Worm (Caenorhabditis elegans): ENCODE data around the gene sre-50.

The sre-50 gene

DNA sequence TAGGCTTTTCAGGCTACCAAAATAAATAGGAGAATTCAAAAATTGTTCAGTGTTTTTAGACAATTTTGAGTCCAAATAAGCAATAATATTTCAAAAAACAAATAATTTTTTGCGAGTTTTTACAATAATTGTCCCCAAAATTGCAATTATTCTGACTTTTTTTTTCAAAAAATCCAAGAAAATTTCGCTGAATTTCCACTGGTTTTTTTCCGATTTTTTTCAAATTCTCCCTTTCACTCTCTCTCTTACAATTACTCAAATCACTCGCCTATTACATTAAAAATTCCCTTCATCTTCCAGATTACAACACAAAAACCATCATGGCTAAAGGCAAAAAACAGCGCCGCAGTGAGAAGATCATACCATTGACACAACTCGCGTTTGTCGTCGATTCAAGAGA, 14.2 kb upstream of the sre-50 start, which contains the start of gene Y57A10A.31:
Gene Y57A10A.31 (plus strand): TSS at position 301 of the 400 bp plus-strand sequence.
- TF ChIP-seq nhr-237 (tag; optimal IDR thresholded peaks at IDR 0.05) = no peak
- TF ChIP-seq lsy-2 (tag; optimal IDR thresholded peaks at IDR 0.05) = no peak
- no peak for TF ChIP-seq cnd-1 (tag; optimal IDR thresholded peaks at IDR 0.05)
- no peak for TF ChIP-seq elt-1 (tag; optimal IDR thresholded peaks at IDR 0.05; ENCODE audit: borderline replicate concordance, insufficient read depth)
- TF ChIP-seq ces-1 (GFP tag; optimal IDR thresholded peaks at IDR 0.05) = no peak
- no peak for TF ChIP-seq unc-120 (tag; optimal IDR thresholded peaks at IDR 0.05; ENCODE audit: poor library complexity, severe bottlenecking)
- no peak for TF ChIP-seq mab-5 (tag; optimal IDR thresholded peaks at IDR 0.05)
- TF ChIP-seq ceh-83 (GFP tag; optimal IDR thresholded peaks at IDR 0.05) = no peak
- TF ChIP-seq lin-32 (GFP tag; optimal IDR thresholded peaks at IDR 0.05) = no peak
- no peak for TF ChIP-seq ztf-11 (tag; optimal IDR thresholded peaks at IDR 0.05)
- no peak for TF ChIP-seq mep-1 (tag; optimal IDR thresholded peaks at IDR 0.05)
- no peak for TF ChIP-seq ceh-39 (tag; optimal IDR thresholded peaks at IDR 0.05)
- no peak for TF ChIP-seq sptf-1 (tag; optimal IDR thresholded peaks at IDR 0.05)
- TF ChIP-seq nhr-76 (tag; optimal IDR thresholded peaks at IDR 0.05) = no peak
- no peak for TF ChIP-seq bed-3 (GFP tag; optimal IDR thresholded peaks at IDR 0.05)
- TF ChIP-seq sem-2 (GFP tag; optimal IDR thresholded peaks at IDR 0.05) = no peak
- no peak for TF ChIP-seq nhr-28 (tag; optimal IDR thresholded peaks at IDR 0.05)

DNA sequence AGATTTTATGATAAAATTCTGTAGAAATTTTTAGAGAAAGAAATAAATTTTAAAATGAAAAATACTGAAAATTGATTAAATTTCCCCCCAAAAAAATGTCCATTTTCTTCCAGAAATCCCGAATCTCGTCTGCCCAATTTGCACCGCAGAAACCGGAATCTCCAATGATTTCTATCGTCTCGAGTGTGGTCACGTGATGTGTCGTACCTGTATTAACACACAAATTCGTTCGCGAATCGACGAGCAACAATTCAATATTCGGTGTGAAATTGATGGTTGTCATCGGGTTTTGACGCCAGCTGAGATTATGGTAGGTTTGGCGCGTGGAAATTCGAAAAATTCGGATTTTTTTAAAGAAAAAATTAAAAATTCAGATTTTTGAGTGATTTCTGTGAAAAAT, 6.7 kb upstream of the sre-50 start:
- no peak for TF ChIP-seq mls-2 (tag; optimal IDR thresholded peaks at IDR 0.05)
- no peak for TF ChIP-seq unc-120 (tag; optimal IDR thresholded peaks at IDR 0.05; ENCODE audit: poor library complexity, severe bottlenecking)
- no peak for TF ChIP-seq ces-1 (GFP tag; optimal IDR thresholded peaks at IDR 0.05)
- TF ChIP-seq lin-32 (GFP tag; optimal IDR thresholded peaks at IDR 0.05) = no peak
- no peak for TF ChIP-seq nhr-12 (tag; optimal IDR thresholded peaks at IDR 0.05)
- no peak for TF ChIP-seq ceh-83 (GFP tag; optimal IDR thresholded peaks at IDR 0.05)
- TF ChIP-seq ceh-39 (tag; optimal IDR thresholded peaks at IDR 0.05) = no peak
- no peak for TF ChIP-seq mab-5 (tag; optimal IDR thresholded peaks at IDR 0.05)
- no peak for TF ChIP-seq tbx-8 (GFP tag; optimal IDR thresholded peaks at IDR 0.05)

DNA sequence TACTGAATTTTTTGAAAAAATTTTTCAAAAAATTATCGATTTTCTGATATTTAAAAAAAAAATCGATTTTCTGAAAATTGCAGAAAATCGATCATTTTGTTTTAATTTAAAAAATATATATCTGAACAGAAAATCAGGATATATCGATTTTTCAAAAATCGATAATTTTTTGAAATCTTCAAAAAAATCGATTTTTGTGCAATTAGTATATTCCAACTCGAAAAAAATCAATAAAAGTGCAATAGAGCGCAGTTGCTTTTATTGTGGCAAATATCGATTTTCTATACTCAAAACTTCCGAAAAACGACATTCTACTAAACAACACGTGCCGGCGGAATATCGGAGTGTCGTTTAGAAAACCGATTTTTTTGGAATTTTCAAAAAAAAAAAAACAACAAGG, 2.6 kb upstream of the sre-50 start:
- TF ChIP-seq drap-1 (GFP tag; optimal IDR thresholded peaks at IDR 0.05) = no peak
- TF ChIP-seq bed-3 (GFP tag; optimal IDR thresholded peaks at IDR 0.05) = no peak
- no peak for TF ChIP-seq lin-13 (tag; optimal IDR thresholded peaks at IDR 0.05)
- no peak for TF ChIP-seq lin-32 (GFP tag; optimal IDR thresholded peaks at IDR 0.05)
- TF ChIP-seq snpc-4 (tag; optimal IDR thresholded peaks at IDR 0.05) = no peak
- no peak for TF ChIP-seq sem-2 (GFP tag; optimal IDR thresholded peaks at IDR 0.05)
- no peak for TF ChIP-seq cnd-1 (tag; optimal IDR thresholded peaks at IDR 0.05)
- TF ChIP-seq elt-1 (tag; optimal IDR thresholded peaks at IDR 0.05; ENCODE audit: borderline replicate concordance, insufficient read depth) = no peak
- TF ChIP-seq lsy-2 (tag; optimal IDR thresholded peaks at IDR 0.05) = no peak
- TF ChIP-seq tbx-8 (GFP tag; optimal IDR thresholded peaks at IDR 0.05) = no peak
- no peak for TF ChIP-seq ces-1 (GFP tag; optimal IDR thresholded peaks at IDR 0.05)
- no peak for TF ChIP-seq mab-5 (tag; optimal IDR thresholded peaks at IDR 0.05)
- TF ChIP-seq unc-39 (tag; optimal IDR thresholded peaks at IDR 0.05) = no peak
- TF ChIP-seq blmp-1 (tag; optimal IDR thresholded peaks at IDR 0.05) = no peak
- no peak for TF ChIP-seq flh-1 (GFP tag; optimal IDR thresholded peaks at IDR 0.05)
- TF ChIP-seq ceh-43 (GFP tag; optimal IDR thresholded peaks at IDR 0.05) = no peak
- no peak for TF ChIP-seq nhr-28 (tag; optimal IDR thresholded peaks at IDR 0.05)

DNA sequence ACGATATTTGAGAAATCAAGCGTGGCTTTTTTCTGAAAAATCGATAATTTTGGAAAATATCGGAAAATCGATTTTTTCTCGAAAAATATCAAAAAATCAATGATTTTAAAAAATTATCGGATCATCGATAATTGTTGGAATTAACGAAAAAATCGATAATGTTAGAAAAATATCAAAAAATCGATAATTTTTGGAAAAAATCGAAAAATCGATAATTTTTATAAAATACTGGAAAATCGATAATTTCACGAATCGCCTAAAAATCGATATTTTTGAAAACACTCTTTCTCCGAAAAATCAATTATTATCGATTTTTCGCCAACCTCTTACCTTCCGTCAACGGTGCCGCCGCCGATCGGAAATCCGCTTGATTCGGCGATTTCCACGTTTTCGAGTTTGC, 2.1 kb upstream of the sre-50 start:
- TF ChIP-seq bed-3 (GFP tag; optimal IDR thresholded peaks at IDR 0.05) (no peak), hlh-1 (tag; optimal IDR thresholded peaks at IDR 0.05) (no peak), unc-62 (GFP tag; optimal IDR thresholded peaks at IDR 0.05) (no peak), mab-5 (tag; optimal IDR thresholded peaks at IDR 0.05) (no peak), mep-1 (tag; optimal IDR thresholded peaks at IDR 0.05) (no peak), lin-13 (tag; optimal IDR thresholded peaks at IDR 0.05) (no peak), sem-2 (GFP tag; optimal IDR thresholded peaks at IDR 0.05) (no peak), sptf-1 (tag; optimal IDR thresholded peaks at IDR 0.05) (no peak), nhr-237 (tag; optimal IDR thresholded peaks at IDR 0.05) (no peak), blmp-1 (tag; optimal IDR thresholded peaks at IDR 0.05) (no peak), elt-3 (tag; optimal IDR thresholded peaks at IDR 0.05) (no peak), mls-2 (tag; optimal IDR thresholded peaks at IDR 0.05) (no peak), unc-120 (tag; optimal IDR thresholded peaks at IDR 0.05; ENCODE audit: poor library complexity, severe bottlenecking) (no peak), tbx-8 (GFP tag; optimal IDR thresholded peaks at IDR 0.05) (no peak), nhr-12 (tag; optimal IDR thresholded peaks at IDR 0.05) (no peak), ceh-43 (GFP tag; optimal IDR thresholded peaks at IDR 0.05) (no peak), M03D4.4 (tag; optimal IDR thresholded peaks at IDR 0.05) (no peak), nhr-28 (tag; optimal IDR thresholded peaks at IDR 0.05) (no peak), ham-2 (GFP tag; optimal IDR thresholded peaks at IDR 0.05) (no peak), pha-4 (tag; optimal IDR thresholded peaks at IDR 0.05) (no peak)
